Worm (Caenorhabditis elegans) whole organism, L3 larva: ENCODE measurements around the gene gei-8.

Experiments
- pqm-1 ChIP-seq: fragments of 150-350 bp; optimal IDR thresholded peaks from 2 replicates; lab custom pipeline; 2017; ENCODE audit warnings: missing biosample characterization, missing genetic modification characterization, inconsistent platforms
- unc-62 ChIP-seq: fragments of 150-350 bp; sonication (generic microtip); optimal IDR thresholded peaks from 4 replicates; lab custom pipeline; 2014; ENCODE audit warnings: missing biosample characterization, missing genetic modification reagents, missing genetic modification characterization
- ztf-11 ChIP-seq: fragments of 150-350 bp; optimal IDR thresholded peaks from 2 replicates; lab custom pipeline; 2014; ENCODE audit warnings: missing biosample characterization, missing genetic modification characterization

DNA sequence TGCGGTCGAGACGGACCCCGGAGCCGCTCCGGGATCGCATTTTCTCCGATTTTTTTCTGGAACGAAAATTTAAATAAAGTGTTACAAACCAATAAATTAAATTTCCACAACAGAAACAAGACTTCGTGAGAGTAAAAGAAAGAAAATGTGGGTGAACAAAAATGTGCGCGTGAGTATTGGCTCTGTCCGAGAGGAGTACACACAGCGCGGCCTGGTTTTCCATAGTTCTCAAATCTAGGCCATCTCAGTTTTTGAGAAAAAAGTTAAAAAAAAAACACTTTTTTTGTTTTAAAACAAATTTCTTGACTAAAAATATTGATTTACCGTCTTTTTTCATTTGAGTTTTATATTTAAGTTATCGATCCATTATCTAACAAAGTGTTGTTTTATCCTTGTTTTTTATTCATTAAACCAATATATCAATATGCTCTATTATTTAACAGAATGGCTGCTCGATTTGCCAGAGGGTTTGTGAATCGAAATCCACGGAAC, 23.6 kb upstream of the gei-8 start, which contains the start of the genes C14B9.8 and mrpl-18:
- TF ChIP-seq ztf-11 (no peak), unc-62 (GFP tag; lab: Kevin White, UChicago) (no peak), pqm-1 (no peak)
